Fruit fly (Drosophila melanogaster) whole organism, embryonic: Measurements from ENCODE around the gene Ppt2.

Source experiments
- Awh ChIP-seq: fragments of 200-800 bp; sonication (Bioruptor generic); IDR thresholded peaks from 2 replicates; pipeline ENCODE4, ENCODE4 v1.3.6; 2022; ENCODE audit warnings: missing biosample characterization, missing genetic modification characterization
- BtbVII ChIP-seq: fragments of 200-800 bp; sonication (Bioruptor generic); optimal IDR thresholded peaks from 3 replicates; lab custom pipeline; 2017; ENCODE audit warnings: missing biosample characterization, mild to moderate bottlenecking, missing genetic modification characterization
- CG12104 ChIP-seq: fragments of 200-800 bp; sonication (Bioruptor generic); optimal IDR thresholded peaks from 3 replicates; lab custom pipeline; 2016; ENCODE audit warnings: missing biosample characterization, missing genetic modification characterization
- CG12236 ChIP-seq: fragments of 200-800 bp; sonication (Bioruptor generic); optimal IDR thresholded peaks from 2 replicates; lab custom pipeline; 2016; ENCODE audit warnings: missing biosample characterization, missing genetic modification characterization
- CG12659 ChIP-seq: fragments of 200-800 bp; sonication (Bioruptor generic); optimal IDR thresholded peaks from 3 replicates; lab custom pipeline; 2017; ENCODE audit warnings: mild to moderate bottlenecking, missing biosample characterization, missing genetic modification reagents, missing genetic modification characterization
- CG1603 ChIP-seq: fragments of 200-800 bp; sonication (Bioruptor generic); optimal IDR thresholded peaks from 2 replicates; lab custom pipeline; 2019; ENCODE audit warnings: missing biosample characterization, mild to moderate bottlenecking, missing genetic modification characterization, moderate library complexity
- CG3163 ChIP-seq: fragments of 200-800 bp; sonication (Bioruptor generic); optimal IDR thresholded peaks from 3 replicates; lab custom pipeline; 2016; ENCODE audit warnings: missing biosample characterization, missing genetic modification characterization
- CG32532 ChIP-seq: fragments of 200-800 bp; sonication (Bioruptor generic); IDR thresholded peaks from 2 replicates; pipeline ENCODE4 v1.3.6; 2022; ENCODE audit warnings: missing biosample characterization, missing genetic modification characterization
- CG3281 ChIP-seq: fragments of 200-800 bp; sonication (Bioruptor generic); optimal IDR thresholded peaks from 3 replicates; lab custom pipeline; 2017; ENCODE audit warnings: missing biosample characterization, mild to moderate bottlenecking, missing genetic modification characterization
- CG33213 ChIP-seq: fragments of 200-800 bp; sonication (Bioruptor generic); optimal IDR thresholded peaks from 3 replicates; lab custom pipeline; 2016; ENCODE audit warnings: missing biosample characterization, missing genetic modification characterization
- CG34224 ChIP-seq: fragments of 200-800 bp; sonication (Bioruptor generic); IDR thresholded peaks from 3 replicates; pipeline ENCODE4 v1.3.6; 2022; ENCODE audit warnings: missing biosample characterization, missing genetic modification characterization; ENCODE audit not compliant: partially characterized antibody
- CG34376 ChIP-seq: fragments of 200-800 bp; sonication (Bioruptor generic); optimal IDR thresholded peaks from 2 replicates; lab custom pipeline; 2018; ENCODE audit warnings: missing biosample characterization, mild to moderate bottlenecking, missing genetic modification characterization
- CG42726 ChIP-seq: fragments of 200-800 bp; sonication (Bioruptor generic); IDR thresholded peaks from 2 replicates; pipeline ENCODE4 v1.3.6; 2022; ENCODE audit warnings: missing biosample characterization, missing genetic modification characterization; ENCODE audit not compliant: partially characterized antibody
- CG5953 ChIP-seq: fragments of 200-800 bp; sonication (Bioruptor generic); IDR thresholded peaks from 2 replicates; pipeline ENCODE4 v1.3.6; 2022; ENCODE audit warnings: missing biosample characterization, missing genetic modification characterization
- CG6791 ChIP-seq: fragments of 200-800 bp; sonication (Bioruptor generic); IDR thresholded peaks from 3 replicates; pipeline ENCODE4 v1.3.6; 2022; ENCODE audit warnings: missing biosample characterization, missing genetic modification characterization; ENCODE audit not compliant: partially characterized antibody
- CG6813 ChIP-seq: fragments of 200-800 bp; sonication (Bioruptor generic); optimal IDR thresholded peaks from 2 replicates; lab custom pipeline; 2017; ENCODE audit warnings: missing biosample characterization, missing genetic modification characterization, mild to moderate bottlenecking, moderate library complexity, missing genetic modification reagents
- CG8281 ChIP-seq: fragments of 200-800 bp; sonication (Bioruptor generic); optimal IDR thresholded peaks from 2 replicates; lab custom pipeline; 2018; ENCODE audit warnings: missing biosample characterization, mild to moderate bottlenecking, missing genetic modification characterization, moderate library complexity
- CG8388 ChIP-seq: fragments of 200-800 bp; sonication (Bioruptor generic); optimal IDR thresholded peaks from 2 replicates; lab custom pipeline; 2019; ENCODE audit warnings: missing biosample characterization, mild to moderate bottlenecking, missing genetic modification characterization, moderate library complexity
- CG8944 ChIP-seq: fragments of 200-800 bp; sonication (Bioruptor generic); optimal IDR thresholded peaks from 3 replicates; lab custom pipeline; 2016; ENCODE audit warnings: missing biosample characterization, missing genetic modification characterization
- Doc2 ChIP-seq: fragments of 200-800 bp; sonication (Bioruptor generic); IDR thresholded peaks from 2 replicates; pipeline ENCODE4 v1.3.6; 2022; ENCODE audit warnings: missing biosample characterization, missing genetic modification characterization
- Doc3 ChIP-seq: fragments of 200-800 bp; sonication (Bioruptor generic); IDR thresholded peaks from 3 replicates; pipeline ENCODE4 v1.3.6; 2022; ENCODE audit warnings: missing biosample characterization, missing genetic modification characterization; ENCODE audit not compliant: partially characterized antibody
- Hey ChIP-seq: fragments of 200-800 bp; sonication (Bioruptor generic); optimal IDR thresholded peaks from 3 replicates; lab custom pipeline; 2018; ENCODE audit warnings: missing biosample characterization, mild to moderate bottlenecking, missing genetic modification characterization
- Hmr ChIP-seq: fragments of 200-800 bp; sonication (Bioruptor generic); optimal IDR thresholded peaks from 3 replicates; lab custom pipeline; 2017; ENCODE audit warnings: mild to moderate bottlenecking, missing biosample characterization, missing genetic modification reagents, missing genetic modification characterization
- MTF-1 ChIP-seq: fragments of 200-800 bp; sonication (Bioruptor generic); optimal IDR thresholded peaks from 2 replicates; lab custom pipeline; 2018; ENCODE audit warnings: missing biosample characterization, mild to moderate bottlenecking, missing genetic modification characterization, borderline replicate concordance
- Med ChIP-seq: fragments of 200-800 bp; sonication (Bioruptor generic); peaks from one replicate; lab custom pipeline; 2016; ENCODE audit warnings: missing biosample characterization, missing genetic modification characterization, mild to moderate bottlenecking, inconsistent platforms, moderate library complexity
- Nf-YA ChIP-seq: fragments of 200-800 bp; sonication (Bioruptor generic); IDR thresholded peaks from 2 replicates; pipeline ENCODE4 v1.3.6; 2022; ENCODE audit warnings: missing biosample characterization, missing genetic modification characterization
- Oli ChIP-seq: fragments of 200-800 bp; sonication (Bioruptor generic); optimal IDR thresholded peaks from 2 replicates; lab custom pipeline; 2018; ENCODE audit warnings: missing biosample characterization, mild to moderate bottlenecking, missing genetic modification characterization, moderate library complexity
- Pdp1 ChIP-seq, 2 experiments: fragments of 200-800 bp; sonication (Bioruptor generic); optimal IDR thresholded peaks; 3 replicates each; lab custom pipeline; 2016; ENCODE audit warnings: missing biosample characterization in 2 of 2, missing genetic modification characterization in 2 of 2, mild to moderate bottlenecking in 1 of 2, moderate library complexity in 1 of 2
- Sox100B ChIP-seq: fragments of 200-800 bp; sonication (Bioruptor generic); optimal IDR thresholded peaks from 3 replicates; lab custom pipeline; 2018; ENCODE audit warnings: missing biosample characterization, mild to moderate bottlenecking, missing genetic modification characterization
- ase ChIP-seq: fragments of 200-800 bp; sonication (Bioruptor generic); IDR thresholded peaks from 3 replicates; pipeline ENCODE4 v1.3.6; 2022; ENCODE audit warnings: missing biosample characterization, missing genetic modification characterization
- chinmo ChIP-seq: fragments of 200-800 bp; sonication (Bioruptor generic); IDR thresholded peaks from 4 replicates; pipeline ENCODE4 v1.3.6; 2022; ENCODE audit warnings: missing biosample characterization, missing genetic modification characterization; ENCODE audit not compliant: partially characterized antibody
- ci ChIP-seq: fragments of 200-800 bp; sonication (Bioruptor generic); IDR thresholded peaks from 3 replicates; pipeline ENCODE4 v1.3.6; 2022; ENCODE audit warnings: missing biosample characterization, missing genetic modification characterization
- gcm2 ChIP-seq: fragments of 200-800 bp; sonication (Bioruptor generic); optimal IDR thresholded peaks from 2 replicates; lab custom pipeline; 2016; ENCODE audit warnings: missing biosample characterization, missing genetic modification characterization
- gem ChIP-seq: fragments of 200-800 bp; sonication (Bioruptor generic); optimal IDR thresholded peaks from 2 replicates; lab custom pipeline; 2019; ENCODE audit warnings: missing biosample characterization, mild to moderate bottlenecking, missing genetic modification characterization, moderate library complexity
- gro ChIP-seq: fragments of 200-800 bp; sonication (Bioruptor generic); optimal IDR thresholded peaks from 2 replicates; lab custom pipeline; 2016; ENCODE audit warnings: missing biosample characterization, missing genetic modification characterization
- inv ChIP-seq: fragments of 200-800 bp; sonication (Bioruptor generic); IDR thresholded peaks from 2 replicates; pipeline ENCODE4 v1.3.6; 2022; ENCODE audit warnings: missing biosample characterization, missing genetic modification characterization; ENCODE audit not compliant: partially characterized antibody
- lmd ChIP-seq: fragments of 200-800 bp; sonication (Bioruptor generic); IDR thresholded peaks from 2 replicates; pipeline ENCODE4 v1.3.6; 2022; ENCODE audit warnings: missing biosample characterization, missing genetic modification characterization
- mirr ChIP-seq: fragments of 200-800 bp; sonication (Bioruptor generic); optimal IDR thresholded peaks from 3 replicates; lab custom pipeline; 2018; ENCODE audit warnings: missing biosample characterization, mild to moderate bottlenecking, missing genetic modification characterization
- nmo ChIP-seq: fragments of 200-800 bp; sonication (Bioruptor generic); optimal IDR thresholded peaks from 2 replicates; lab custom pipeline; 2018; ENCODE audit warnings: missing biosample characterization, mild to moderate bottlenecking, missing genetic modification characterization, moderate library complexity
- pfk ChIP-seq: fragments of 200-800 bp; sonication (Bioruptor generic); optimal IDR thresholded peaks from 2 replicates; lab custom pipeline; 2018; ENCODE audit warnings: missing biosample characterization, mild to moderate bottlenecking, missing genetic modification characterization, moderate library complexity
- phol ChIP-seq: fragments of 200-800 bp; sonication (Bioruptor generic); optimal IDR thresholded peaks from 3 replicates; lab custom pipeline; 2018; ENCODE audit warnings: missing biosample characterization, mild to moderate bottlenecking, missing genetic modification characterization, moderate library complexity
- rib ChIP-seq: fragments of 200-800 bp; sonication (Bioruptor generic); IDR thresholded peaks from 2 replicates; pipeline ENCODE4 v1.3.6; 2022; ENCODE audit warnings: missing biosample characterization, missing genetic modification characterization
- ro ChIP-seq: fragments of 200-800 bp; sonication (Bioruptor generic); IDR thresholded peaks from 2 replicates; pipeline ENCODE4 v1.3.6; 2022; ENCODE audit warnings: missing biosample characterization, missing genetic modification characterization
- row ChIP-seq: fragments of 200-800 bp; sonication (Bioruptor generic); IDR thresholded peaks from 3 replicates; pipeline ENCODE4 v1.3.6; 2022; ENCODE audit warnings: missing biosample characterization, missing genetic modification characterization
- sr ChIP-seq: fragments of 200-800 bp; sonication (Bioruptor generic); IDR thresholded peaks from 3 replicates; pipeline ENCODE4 v1.3.6; 2022; ENCODE audit warnings: missing biosample characterization, missing genetic modification characterization
- tap ChIP-seq: fragments of 200-800 bp; optimal IDR thresholded peaks from 3 replicates; lab custom pipeline; 2019; ENCODE audit warnings: missing biosample characterization, mild to moderate bottlenecking, missing genetic modification characterization, moderate library complexity
- vvl ChIP-seq: fragments of 200-800 bp; sonication (Bioruptor generic); IDR thresholded peaks from 2 replicates; pipeline ENCODE4 v1.3.6; 2022; ENCODE audit warnings: missing biosample characterization, missing genetic modification characterization
- z ChIP-seq: fragments of 200-800 bp; sonication (Bioruptor generic); IDR thresholded peaks from 3 replicates; pipeline ENCODE4 v1.3.6; 2022; ENCODE audit warnings: missing biosample characterization, missing genetic modification characterization
- zf30C ChIP-seq: fragments of 200-800 bp; sonication (Bioruptor generic); optimal IDR thresholded peaks from 3 replicates; lab custom pipeline; 2018; ENCODE audit warnings: missing biosample characterization, mild to moderate bottlenecking, missing genetic modification characterization

The Ppt2 gene

dm6 chr2L:11271622-11272282 is 8.3 kb upstream of the Ppt2 start (continued):
- 0 out of 3 replicates have a peak, but pooled peaks have one; percentile 22 for TF ChIP-seq Doc3
- 0 out of 2 replicates have a peak, but pooled peaks have one; percentile 9 for TF ChIP-seq CG42726 (GFP tag; lab: Robert Waterston, UW)
- TF ChIP-seq CG8944 (GFP tag; lab: Kevin White, UChicago): no peak
- TF ChIP-seq CG34224 (GFP tag; lab: Robert Waterston, UW): peak; percentile 61
- TF ChIP-seq CG33213: no peak
- no peak for TF ChIP-seq Hmr (GFP tag; lab: Kevin White, UChicago)
- TF ChIP-seq inv (GFP tag; lab: Robert Waterston, UW): no peak
- TF ChIP-seq CG1603 (tag; lab: Kevin White, UChicago): no peak
- no peak for TF ChIP-seq CG8281 (tag; lab: Kevin White, UChicago)
- 0 out of 3 replicates have a peak, but pooled peaks have one; percentile 47 for TF ChIP-seq z
- TF ChIP-seq pfk: no peak
- no peak for TF ChIP-seq gem (tag; lab: Kevin White, UChicago)
- peak; percentile 38 for TF ChIP-seq gro
- no peak for TF ChIP-seq phol (tag; lab: Kevin White, UChicago)
- peak; percentile 10 for TF ChIP-seq MTF-1 (GFP tag; lab: Kevin White, UChicago)
- peak; percentile 86 for TF ChIP-seq BtbVII (GFP tag; lab: Kevin White, UChicago)
- TF ChIP-seq ci: peak; percentile 46; the same call in 1 of the 3 replicates
- peak; percentile 85 for TF ChIP-seq Med (GFP tag; lab: Kevin White, UChicago)
- peak; percentile 57; the same call in 1 of the 2 replicates for TF ChIP-seq CG32532 (GFP tag; lab: Robert Waterston, UW)
- peak; percentile 79 for TF ChIP-seq CG34376 (GFP tag; lab: Kevin White, UChicago)
- no peak for TF ChIP-seq zf30C (GFP tag; lab: Kevin White, UChicago)
- TF ChIP-seq ro (GFP tag; lab: Robert Waterston, UW): no peak
- peak; percentile 7 for TF ChIP-seq CG12659 (GFP tag; lab: Kevin White, UChicago)
- TF ChIP-seq Awh: peak; percentile 53; the same call in 1 of the 2 replicates
- TF ChIP-seq lmd (GFP tag; lab: Robert Waterston, UW): no peak
- TF ChIP-seq row: no peak
- TF ChIP-seq CG12104 (GFP tag; lab: Kevin White, UChicago): no peak
- no peak for TF ChIP-seq CG3281
- no peak for TF ChIP-seq nmo (GFP tag; lab: Kevin White, UChicago)
- TF ChIP-seq CG5953: no peak
- peak; percentile 88 for TF ChIP-seq rib (GFP tag; lab: Robert Waterston, UW)
- peak; percentile 61; the same call in 1 of the 2 replicates for TF ChIP-seq vvl (GFP tag; lab: Robert Waterston, UW)
- no peak for TF ChIP-seq Hey (tag; lab: Kevin White, UChicago)
- peak; percentile 86 for TF ChIP-seq chinmo (GFP tag; lab: Robert Waterston, UW)
- TF ChIP-seq CG12236 (GFP tag; lab: Kevin White, UChicago): no peak
- no peak for TF ChIP-seq CG8388
- peak; percentile 17 for TF ChIP-seq CG6813 (GFP tag; lab: Kevin White, UChicago)
- no peak for TF ChIP-seq gcm2 (GFP tag; lab: Kevin White, UChicago)
- no peak for TF ChIP-seq tap (tag; lab: Kevin White, UChicago)
- TF ChIP-seq mirr (GFP tag; lab: Kevin White, UChicago): peak; percentile 49
- TF ChIP-seq sr: peak; percentile 99
- no peak for TF ChIP-seq Nf-YA (GFP tag; lab: Robert Waterston, UW)
- peak in 1 of 2 experiments; percentile 94 for TF ChIP-seq Pdp1 (GFP tag; optimal IDR thresholded peaks at IDR 0.05; lab: Kevin White, UChicago)
- TF ChIP-seq Oli: no peak
- TF ChIP-seq ase (GFP tag; lab: Robert Waterston, UW): no peak
- TF ChIP-seq Sox100B (GFP tag; lab: Kevin White, UChicago): no peak
- TF ChIP-seq CG6791 (GFP tag; lab: Robert Waterston, UW): no peak
- peak; percentile 72 for TF ChIP-seq CG3163 (GFP tag; lab: Kevin White, UChicago)
- TF ChIP-seq Doc2: no peak
